Fruit fly (Drosophila melanogaster) whole organism, adult: Measurements from ENCODE around the gene CG6142.

Experiments
- CG11617 ChIP-seq: fragments of 200-800 bp; sonication (Bioruptor generic); optimal IDR thresholded peaks from 2 replicates; lab custom pipeline; 2017; ENCODE audit warnings: mild to moderate bottlenecking, missing biosample characterization, missing genetic modification reagents, missing genetic modification characterization
- CG12768 ChIP-seq: fragments of 200-800 bp; sonication (Bioruptor generic); optimal IDR thresholded peaks from 2 replicates; lab custom pipeline; 2017; ENCODE audit warnings: missing biosample characterization, missing genetic modification characterization, mild to moderate bottlenecking, moderate library complexity, missing genetic modification reagents
- CG14711 ChIP-seq: fragments of 200-800 bp; sonication (Bioruptor generic); optimal IDR thresholded peaks from 2 replicates; lab custom pipeline; 2018; ENCODE audit warnings: missing biosample characterization, mild to moderate bottlenecking, missing genetic modification characterization, moderate library complexity
- CG1620 ChIP-seq: fragments of 200-800 bp; sonication (Bioruptor generic); optimal IDR thresholded peaks from 2 replicates; lab custom pipeline; 2016; ENCODE audit warnings: missing biosample characterization, missing genetic modification characterization
- CG33017 ChIP-seq: fragments of 200-800 bp; sonication (Bioruptor generic); optimal IDR thresholded peaks from 2 replicates; lab custom pipeline; 2018; ENCODE audit warnings: missing biosample characterization, mild to moderate bottlenecking, missing genetic modification characterization, moderate library complexity
- CG5204 ChIP-seq: fragments of 200-800 bp; sonication (Bioruptor generic); optimal IDR thresholded peaks from 2 replicates; lab custom pipeline; 2016; ENCODE audit warnings: missing biosample characterization, missing genetic modification characterization
- CG7045 ChIP-seq: fragments of 200-800 bp; sonication (Bioruptor generic); optimal IDR thresholded peaks from 2 replicates; lab custom pipeline; 2017; ENCODE audit warnings: missing biosample characterization, mild to moderate bottlenecking, missing genetic modification characterization
- CG7101 ChIP-seq: fragments of 200-800 bp; sonication (Bioruptor generic); optimal IDR thresholded peaks from 2 replicates; lab custom pipeline; 2018; ENCODE audit warnings: missing biosample characterization, mild to moderate bottlenecking, missing genetic modification characterization, moderate library complexity
- Clk ChIP-seq: fragments of 200-800 bp; sonication (Bioruptor generic); optimal IDR thresholded peaks from 2 replicates; lab custom pipeline; 2017; ENCODE audit warnings: missing biosample characterization, missing genetic modification characterization
- Crg-1 ChIP-seq: fragments of 200-800 bp; sonication (Bioruptor generic); optimal IDR thresholded peaks from 2 replicates; lab custom pipeline; 2016; ENCODE audit warnings: missing biosample characterization, missing genetic modification characterization
- Hr96 ChIP-seq: fragments of 200-800 bp; sonication (Bioruptor generic); optimal IDR thresholded peaks from 2 replicates; lab custom pipeline; 2016; ENCODE audit warnings: missing biosample characterization, missing genetic modification characterization
- Mnt ChIP-seq: fragments of 200-800 bp; sonication (Bioruptor generic); optimal IDR thresholded peaks from 2 replicates; lab custom pipeline; 2016; ENCODE audit warnings: missing biosample characterization, mild to moderate bottlenecking, missing genetic modification characterization
- bab1 ChIP-seq: fragments of 200-800 bp; sonication (Bioruptor generic); optimal IDR thresholded peaks from 3 replicates; lab custom pipeline; 2019; ENCODE audit warnings: missing biosample characterization, mild to moderate bottlenecking, missing genetic modification characterization, moderate library complexity
- cic ChIP-seq: fragments of 200-800 bp; sonication (Bioruptor generic); optimal IDR thresholded peaks from 2 replicates; lab custom pipeline; 2017; ENCODE audit warnings: missing biosample characterization, mild to moderate bottlenecking, missing genetic modification characterization, moderate library complexity
- cnc ChIP-seq, 2 experiments: fragments of >200 bp; optimal IDR thresholded peaks; 2 replicates each; lab custom pipeline; 2017
- kay ChIP-seq: fragments of 200-800 bp; sonication (Bioruptor generic); peaks from one replicate; lab custom pipeline; 2016; ENCODE audit warnings: missing biosample characterization, missing genetic modification characterization, borderline replicate concordance
- ovo ChIP-seq: fragments of 200-800 bp; sonication (Bioruptor generic); optimal IDR thresholded peaks from 2 replicates; lab custom pipeline; 2016; ENCODE audit warnings: missing biosample characterization, missing genetic modification characterization
- pad ChIP-seq: fragments of 200-800 bp; sonication (Bioruptor generic); optimal IDR thresholded peaks from 3 replicates; lab custom pipeline; 2017; ENCODE audit warnings: missing biosample characterization, missing genetic modification characterization, mild to moderate bottlenecking, moderate library complexity, missing genetic modification reagents
- tj ChIP-seq: fragments of 200-800 bp; sonication (Bioruptor generic); optimal IDR thresholded peaks from 3 replicates; lab custom pipeline; 2017; ENCODE audit warnings: missing biosample characterization, mild to moderate bottlenecking, missing genetic modification characterization, moderate library complexity
- toe ChIP-seq: fragments of 200-800 bp; sonication (Bioruptor generic); optimal IDR thresholded peaks from 2 replicates; lab custom pipeline; 2016; ENCODE audit warnings: missing biosample characterization, missing genetic modification characterization

The CG6142 gene

dm6 chr3R:26105141-26105403 is 27.9 kb upstream of the CG6142 start:
- no peak for TF ChIP-seq CG7101 (tag; lab: Kevin White, UChicago)
- no peak for TF ChIP-seq CG33017 (tag; lab: Kevin White, UChicago)
- no peak for TF ChIP-seq CG14711 (tag; lab: Kevin White, UChicago)
- no peak for TF ChIP-seq ovo (GFP tag; lab: Kevin White, UChicago)
- no peak for TF ChIP-seq cic (GFP tag; lab: Kevin White, UChicago)
- no peak for TF ChIP-seq CG12768 (GFP tag; lab: Kevin White, UChicago)
- TF ChIP-seq kay (GFP tag; lab: Kevin White, UChicago), result no peak
- peak; percentile 40 for TF ChIP-seq tj (GFP tag; lab: Kevin White, UChicago)

DNA sequence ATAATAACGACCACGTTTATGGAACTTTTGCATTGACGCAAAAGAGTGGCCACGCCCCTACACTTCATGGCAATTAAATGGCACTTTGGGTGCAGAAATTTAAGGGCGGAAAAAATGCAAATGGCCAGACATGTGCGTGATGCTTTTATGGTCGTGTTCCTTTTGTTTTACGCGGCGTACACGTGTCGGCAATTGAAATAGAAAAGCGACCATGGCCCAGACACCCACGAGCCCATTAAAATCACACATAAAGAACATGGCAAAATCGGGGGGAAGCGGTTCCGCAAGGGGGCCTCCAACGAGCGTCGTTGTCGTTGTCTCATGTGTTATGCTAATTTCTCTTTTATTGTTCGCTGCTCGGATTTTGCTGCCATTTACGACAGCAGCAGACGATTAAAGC is 27.5 kb upstream of the CG6142 start:
- peak; percentile 19 for TF ChIP-seq kay (GFP tag; lab: Kevin White, UChicago)
- no peak for TF ChIP-seq cic (GFP tag; lab: Kevin White, UChicago)

DNA sequence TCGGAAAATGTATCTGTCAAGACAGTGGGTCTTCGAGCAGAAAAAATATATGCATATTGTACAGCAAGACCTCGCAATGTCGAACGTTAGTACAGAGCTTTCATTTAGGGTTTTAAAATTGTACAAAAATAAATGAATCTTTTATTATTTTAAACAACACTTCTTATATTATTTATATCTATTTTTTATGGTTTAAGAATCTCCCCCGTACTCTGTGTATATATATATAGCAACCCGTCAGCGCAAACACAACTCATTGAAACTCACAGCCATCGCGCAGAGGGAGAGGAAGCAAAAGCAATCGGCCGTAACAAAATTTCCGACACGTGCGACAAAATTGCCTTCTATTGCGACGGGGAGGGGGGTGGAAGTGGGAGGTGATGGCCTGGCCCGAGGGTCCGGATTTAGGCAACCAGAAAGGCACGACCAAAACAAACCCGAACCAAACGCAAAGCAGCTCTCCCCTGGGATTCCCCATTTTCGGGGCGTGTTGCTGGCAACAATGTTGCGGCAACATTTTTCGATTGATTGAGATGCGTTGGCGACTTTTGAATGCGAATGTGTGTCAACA is 26.9 kb upstream of the CG6142 start:
- TF ChIP-seq cic (GFP tag; lab: Kevin White, UChicago), result no peak
- peak; percentile 72 for TF ChIP-seq kay (GFP tag; lab: Kevin White, UChicago)
- peak; percentile 25 for TF ChIP-seq CG7101 (tag; lab: Kevin White, UChicago)
- peak; percentile 65 for TF ChIP-seq CG14711 (tag; lab: Kevin White, UChicago)
- no peak for TF ChIP-seq Clk
- TF ChIP-seq Mnt (GFP tag; lab: Kevin White, UChicago), result peak; percentile 57
- peak; percentile 23 for TF ChIP-seq CG12768 (GFP tag; lab: Kevin White, UChicago)
- TF ChIP-seq CG33017 (tag; lab: Kevin White, UChicago), result peak; percentile 47

- TF ChIP-seq bab1 (peak; percentile 55), CG14711 (tag; lab: Kevin White, UChicago) (peak; percentile 76), CG7045 (peak; percentile 81), pad (GFP tag; lab: Kevin White, UChicago) (peak; percentile 58), CG7101 (tag; lab: Kevin White, UChicago) (peak; percentile 83), CG11617 (GFP tag; lab: Kevin White, UChicago) (peak; percentile 86), CG12768 (GFP tag; lab: Kevin White, UChicago) (peak; percentile 85), CG33017 (tag; lab: Kevin White, UChicago) (peak; percentile 89), Mnt (GFP tag; lab: Kevin White, UChicago) (peak; percentile 96), cic (GFP tag; lab: Kevin White, UChicago) (peak; percentile 95), ovo (GFP tag; lab: Kevin White, UChicago) (peak; percentile 63), tj (GFP tag; lab: Kevin White, UChicago) (peak; percentile 85), CG5204 (GFP tag; lab: Kevin White, UChicago) (no peak), toe (peak; percentile 70), kay (GFP tag; lab: Kevin White, UChicago) (peak; percentile 90), Clk (peak; percentile 43), Hr96 (GFP tag; lab: Kevin White, UChicago) (peak; percentile 14), cnc (optimal IDR thresholded peaks at IDR 0.05; lab: Kevin White, UChicago) (no peak), CG1620 (GFP tag; lab: Kevin White, UChicago) (peak; percentile 21), Crg-1 (GFP tag; lab: Kevin White, UChicago) (peak; percentile 34)
Measured at dm6 chr3R:26106595-26107152, 26.3 kb upstream of the CG6142 start, which contains the start of gene Cipc. Gene Cipc (plus strand): TSS chr3R:26106868.

- TF ChIP-seq cnc (optimal IDR thresholded peaks at IDR 0.05; lab: Kevin White, UChicago) (no peak), Hr96 (GFP tag; lab: Kevin White, UChicago) (no peak)
Measured at dm6 chr3R:26108424-26108823, 24.5 kb upstream of the CG6142 start.

DNA sequence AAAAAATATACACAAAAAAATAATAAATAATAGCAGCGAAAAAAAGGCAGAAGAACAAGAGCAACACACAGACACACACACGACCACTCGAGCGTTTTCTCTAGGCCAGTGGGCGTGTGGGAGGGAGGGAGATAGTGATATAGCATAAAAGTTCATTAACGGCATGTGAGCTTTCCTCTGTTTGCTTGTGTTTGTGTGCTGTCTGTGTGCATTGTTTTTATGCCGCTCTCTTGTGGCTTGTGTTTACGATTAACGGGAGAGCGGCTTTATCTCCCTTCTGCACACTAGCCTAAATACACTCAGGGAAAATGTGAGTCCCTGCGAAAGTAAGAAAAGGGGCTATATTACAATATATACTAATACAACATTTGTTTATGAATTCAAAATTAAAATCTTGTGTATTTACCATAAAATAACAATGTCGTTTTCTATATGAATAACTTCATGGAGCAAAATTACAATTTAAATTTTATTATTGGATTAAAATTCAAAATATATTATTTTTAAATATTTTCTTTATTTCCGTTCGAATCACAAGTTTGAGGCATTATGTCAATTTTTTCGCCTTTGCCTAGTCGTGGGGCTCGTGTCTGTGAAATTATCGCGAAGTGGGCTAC is 15.4 kb upstream of the CG6142 start:
- TF ChIP-seq CG7101 (tag; lab: Kevin White, UChicago), result peak; percentile 14
- TF ChIP-seq Mnt (GFP tag; lab: Kevin White, UChicago), result peak; percentile 50
- peak; percentile 69 for TF ChIP-seq ovo (GFP tag; lab: Kevin White, UChicago)
- no peak for TF ChIP-seq Clk
- peak; percentile 74 for TF ChIP-seq cic (GFP tag; lab: Kevin White, UChicago)
- no peak for TF ChIP-seq CG11617 (GFP tag; lab: Kevin White, UChicago)
- peak; percentile 18 for TF ChIP-seq CG7045
- TF ChIP-seq Hr96 (GFP tag; lab: Kevin White, UChicago), result no peak
- TF ChIP-seq CG1620 (GFP tag; lab: Kevin White, UChicago), result no peak
- TF ChIP-seq CG12768 (GFP tag; lab: Kevin White, UChicago), result no peak
- TF ChIP-seq CG5204 (GFP tag; lab: Kevin White, UChicago), result no peak
- TF ChIP-seq cnc (optimal IDR thresholded peaks at IDR 0.05; lab: Kevin White, UChicago), result no peak
- peak; percentile 19 for TF ChIP-seq kay (GFP tag; lab: Kevin White, UChicago)
- no peak for TF ChIP-seq CG33017 (tag; lab: Kevin White, UChicago)
- TF ChIP-seq bab1, result no peak
- TF ChIP-seq tj (GFP tag; lab: Kevin White, UChicago), result peak; percentile 64
- peak; percentile 33 for TF ChIP-seq toe
- peak; percentile 3 for TF ChIP-seq pad (GFP tag; lab: Kevin White, UChicago)
- TF ChIP-seq CG14711 (tag; lab: Kevin White, UChicago), result peak; percentile 42
- TF ChIP-seq Crg-1 (GFP tag; lab: Kevin White, UChicago), result no peak
